Fruit fly (Drosophila melanogaster) whole organism, embryonic: ENCODE data around the gene Ptp36E.
A peak's percentile ranks its signal among the peaks of the same experiment; 100 is the strongest.

ENCODE experiments used
- B-H1 ChIP-seq: fragments of 200-800 bp; sonication (Bioruptor generic); IDR thresholded peaks from 3 replicates; pipeline ENCODE4 v1.3.6; 2022; ENCODE audit warnings: missing biosample characterization, missing genetic modification characterization
- Bdp1 ChIP-seq: fragments of 200-800 bp; sonication (Bioruptor generic); optimal IDR thresholded peaks from 3 replicates; lab custom pipeline; 2016; ENCODE audit warnings: missing biosample characterization, missing genetic modification characterization
- CG10274 ChIP-seq: fragments of 200-800 bp; sonication (Bioruptor generic); optimal IDR thresholded peaks from 3 replicates; lab custom pipeline; 2017; ENCODE audit warnings: missing biosample characterization, mild to moderate bottlenecking, missing genetic modification characterization
- CG11085 ChIP-seq: fragments of 200-800 bp; sonication (Bioruptor generic); IDR thresholded peaks from 2 replicates; pipeline ENCODE4 v1.3.6; 2022; ENCODE audit warnings: missing biosample characterization, missing genetic modification characterization
- CG11504 ChIP-seq: fragments of 200-800 bp; sonication (Bioruptor generic); optimal IDR thresholded peaks from 3 replicates; lab custom pipeline; 2019; ENCODE audit warnings: missing biosample characterization, mild to moderate bottlenecking, missing genetic modification characterization, moderate library complexity
- CG14441 ChIP-seq: fragments of 200-800 bp; sonication (Bioruptor generic); IDR thresholded peaks from 2 replicates; pipeline ENCODE4 v1.3.6; 2022; ENCODE audit warnings: missing biosample characterization, missing genetic modification characterization
- CG15479 ChIP-seq: fragments of 200-800 bp; sonication (Bioruptor generic); optimal IDR thresholded peaks from 3 replicates; lab custom pipeline; 2019; ENCODE audit warnings: missing biosample characterization, mild to moderate bottlenecking, missing genetic modification characterization, moderate library complexity
- CG15514 ChIP-seq: fragments of 200-800 bp; sonication (Bioruptor generic); optimal IDR thresholded peaks from 3 replicates; lab custom pipeline; 2017; ENCODE audit warnings: missing biosample characterization, missing genetic modification characterization, mild to moderate bottlenecking, moderate library complexity, missing genetic modification reagents
- CG2129 ChIP-seq: fragments of 200-800 bp; sonication (Bioruptor generic); IDR thresholded peaks from 2 replicates; pipeline ENCODE4 v1.3.6; 2022; ENCODE audit warnings: missing biosample characterization, missing genetic modification characterization; ENCODE audit not compliant: partially characterized antibody
- CG2199 ChIP-seq: fragments of 200-800 bp; sonication (Bioruptor generic); IDR thresholded peaks from 3 replicates; pipeline ENCODE4 v1.3.6; 2022; ENCODE audit warnings: missing biosample characterization, missing genetic modification characterization
- CG2678 ChIP-seq: fragments of 200-800 bp; sonication (Bioruptor generic); optimal IDR thresholded peaks from 3 replicates; lab custom pipeline; 2019; ENCODE audit warnings: missing biosample characterization, mild to moderate bottlenecking, missing genetic modification characterization, moderate library complexity
- CG2875 ChIP-seq: fragments of 200-800 bp; sonication (Bioruptor generic); optimal IDR thresholded peaks from 2 replicates; lab custom pipeline; 2017; ENCODE audit warnings: missing biosample characterization, mild to moderate bottlenecking, missing genetic modification characterization, missing genetic modification reagents
- CG31441 ChIP-seq: fragments of 200-800 bp; sonication (Bioruptor generic); IDR thresholded peaks from 2 replicates; pipeline ENCODE4 v1.3.6; 2022; ENCODE audit warnings: missing biosample characterization, missing genetic modification characterization
- CG33213 ChIP-seq: fragments of 200-800 bp; sonication (Bioruptor generic); optimal IDR thresholded peaks from 3 replicates; lab custom pipeline; 2016; ENCODE audit warnings: missing biosample characterization, missing genetic modification characterization
- CG4707 ChIP-seq: fragments of 200-800 bp; sonication (Bioruptor generic); optimal IDR thresholded peaks from 2 replicates; lab custom pipeline; 2018; ENCODE audit warnings: missing biosample characterization, mild to moderate bottlenecking, missing genetic modification characterization, moderate library complexity
- CG7372 ChIP-seq: fragments of 200-800 bp; sonication (Bioruptor generic); IDR thresholded peaks from 2 replicates; pipeline ENCODE4 v1.3.6; 2022; ENCODE audit warnings: missing biosample characterization, missing genetic modification characterization
- CG9215 ChIP-seq: fragments of 200-800 bp; sonication (Bioruptor generic); IDR thresholded peaks from 2 replicates; pipeline ENCODE4 v1.3.6; 2022; ENCODE audit warnings: missing biosample characterization, missing genetic modification characterization
- D19A ChIP-seq: fragments of 200-800 bp; optimal IDR thresholded peaks from 3 replicates; lab custom pipeline; 2019; ENCODE audit warnings: missing biosample characterization, mild to moderate bottlenecking, missing genetic modification characterization, moderate library complexity
- Deaf1 ChIP-seq: fragments of 200-800 bp; optimal IDR thresholded peaks from 3 replicates; lab custom pipeline; 2019; ENCODE audit warnings: missing biosample characterization, mild to moderate bottlenecking, missing genetic modification characterization, moderate library complexity
- Dll ChIP-seq: fragments of 200-800 bp; sonication (Bioruptor generic); IDR thresholded peaks from 4 replicates; pipeline ENCODE4 v1.3.6; 2022; ENCODE audit warnings: missing biosample characterization, missing genetic modification characterization; ENCODE audit not compliant: partially characterized antibody
- Ets65A ChIP-seq: fragments of 200-800 bp; sonication (Bioruptor generic); peaks from one replicate; lab custom pipeline; 2016; ENCODE audit warnings: missing biosample characterization, missing genetic modification characterization
- Jarid2 ChIP-seq: fragments of 200-800 bp; sonication (Bioruptor generic); optimal IDR thresholded peaks from 3 replicates; lab custom pipeline; 2017; ENCODE audit warnings: mild to moderate bottlenecking, missing biosample characterization, missing genetic modification reagents, missing genetic modification characterization
- MBD-R2 ChIP-seq: fragments of 200-800 bp; sonication (Bioruptor generic); IDR thresholded peaks from 2 replicates; pipeline ENCODE4 v1.3.6; 2022; ENCODE audit warnings: missing biosample characterization, missing genetic modification characterization
- Med ChIP-seq: fragments of 200-800 bp; sonication (Bioruptor generic); peaks from one replicate; lab custom pipeline; 2016; ENCODE audit warnings: missing biosample characterization, missing genetic modification characterization, mild to moderate bottlenecking, inconsistent platforms, moderate library complexity
- Ptx1 ChIP-seq: fragments of 200-800 bp; sonication (Bioruptor generic); IDR thresholded peaks from 2 replicates; pipeline ENCODE4 v1.3.6; 2022; ENCODE audit warnings: missing biosample characterization, missing genetic modification characterization
- Stat92E ChIP-seq, 3 experiments: fragments of >200 bp in 2 of 3; fragments of 200-800 bp in 1 of 3; sonication (Bioruptor generic) in 1 of 3; optimal IDR thresholded peaks; 2 replicates each; lab custom pipeline; 2017 to 2019; ENCODE audit warnings: missing biosample characterization in 3 of 3, missing genetic modification characterization in 3 of 3, mild to moderate bottlenecking in 1 of 3, moderate library complexity in 1 of 3
- bcd ChIP-seq: fragments of 200-800 bp; sonication (Bioruptor generic); optimal IDR thresholded peaks from 2 replicates; lab custom pipeline; 2017; ENCODE audit warnings: missing biosample characterization, mild to moderate bottlenecking, missing genetic modification characterization
- bsh ChIP-seq, 2 experiments: fragments of 200-800 bp; sonication (Bioruptor generic); optimal IDR thresholded peaks; 2 replicates each; lab custom pipeline; 2017 to 2018; ENCODE audit warnings: mild to moderate bottlenecking in 2 of 2, missing biosample characterization in 2 of 2, missing genetic modification characterization in 2 of 2, moderate library complexity in 1 of 2
- dysf ChIP-seq: fragments of 200-800 bp; sonication (Bioruptor generic); IDR thresholded peaks from 3 replicates; pipeline ENCODE4 v1.3.6; 2022; ENCODE audit warnings: missing biosample characterization, missing genetic modification characterization
- exex ChIP-seq: fragments of 200-800 bp; sonication (Bioruptor generic); optimal IDR thresholded peaks from 4 replicates; lab custom pipeline; 2018; ENCODE audit warnings: missing biosample characterization, mild to moderate bottlenecking, missing genetic modification characterization, moderate library complexity
- gfzf ChIP-seq: fragments of 200-800 bp; sonication (Bioruptor generic); optimal IDR thresholded peaks from 2 replicates; lab custom pipeline; 2016; ENCODE audit warnings: missing biosample characterization, mild to moderate bottlenecking, missing genetic modification characterization, moderate library complexity
- gro ChIP-seq: fragments of 200-800 bp; sonication (Bioruptor generic); optimal IDR thresholded peaks from 2 replicates; lab custom pipeline; 2016; ENCODE audit warnings: missing biosample characterization, missing genetic modification characterization
- ind ChIP-seq: fragments of 200-800 bp; sonication (Bioruptor generic); optimal IDR thresholded peaks from 3 replicates; lab custom pipeline; 2016; ENCODE audit warnings: missing biosample characterization, missing genetic modification characterization
- jumu ChIP-seq: fragments of 200-800 bp; sonication (Bioruptor generic); optimal IDR thresholded peaks from 3 replicates; lab custom pipeline; 2016; ENCODE audit warnings: missing biosample characterization, missing genetic modification characterization
- lab ChIP-seq: fragments of 200-800 bp; sonication (Bioruptor generic); optimal IDR thresholded peaks from 3 replicates; lab custom pipeline; 2017; ENCODE audit warnings: missing biosample characterization, missing genetic modification characterization, mild to moderate bottlenecking, moderate library complexity, missing genetic modification reagents
- lbe ChIP-seq: fragments of 200-800 bp; sonication (Bioruptor generic); optimal IDR thresholded peaks from 2 replicates; lab custom pipeline; 2016; ENCODE audit warnings: missing biosample characterization, mild to moderate bottlenecking, missing genetic modification characterization
- nom ChIP-seq: fragments of 200-800 bp; sonication (Bioruptor generic); optimal IDR thresholded peaks from 2 replicates; lab custom pipeline; 2017; ENCODE audit warnings: missing biosample characterization, missing genetic modification characterization, mild to moderate bottlenecking, moderate library complexity, missing genetic modification reagents
- repo ChIP-seq: fragments of 200-800 bp; sonication (Bioruptor generic); optimal IDR thresholded peaks from 2 replicates; lab custom pipeline; 2016; ENCODE audit warnings: missing biosample characterization, missing genetic modification characterization
- sens ChIP-seq: fragments of 200-800 bp; sonication (Bioruptor generic); peaks from one replicate; lab custom pipeline; 2016; ENCODE audit warnings: missing biosample characterization, missing genetic modification characterization
- sens-2 ChIP-seq: fragments of 200-800 bp; sonication (Bioruptor generic); IDR thresholded peaks from 2 replicates; pipeline ENCODE4 v1.3.6; 2022; ENCODE audit warnings: missing biosample characterization, missing genetic modification characterization
- trh ChIP-seq: fragments of 200-800 bp; sonication (Bioruptor generic); optimal IDR thresholded peaks from 2 replicates; lab custom pipeline; 2016; ENCODE audit warnings: missing biosample characterization, missing genetic modification characterization
- vfl ChIP-seq: fragments of 200-800 bp; sonication (Bioruptor generic); optimal IDR thresholded peaks from 2 replicates; lab custom pipeline; 2016; ENCODE audit warnings: missing biosample characterization, missing genetic modification characterization
- vvl ChIP-seq: fragments of 200-800 bp; sonication (Bioruptor generic); IDR thresholded peaks from 2 replicates; pipeline ENCODE4 v1.3.6; 2022; ENCODE audit warnings: missing biosample characterization, missing genetic modification characterization
- zfh2 ChIP-seq: fragments of 200-800 bp; sonication (Bioruptor generic); optimal IDR thresholded peaks from 2 replicates; lab custom pipeline; 2016; ENCODE audit warnings: missing biosample characterization, missing genetic modification characterization

Gene Ptp36E

dm6 chr2L:18147511-18148072 lies 37.2 kb downstream of the Ptp36E start (continued):
- TF ChIP-seq Deaf1 (tag; lab: Kevin White, UChicago) (peak; percentile 31), CG15479 (GFP tag; lab: Kevin White, UChicago) (peak; percentile 32)

DNA sequence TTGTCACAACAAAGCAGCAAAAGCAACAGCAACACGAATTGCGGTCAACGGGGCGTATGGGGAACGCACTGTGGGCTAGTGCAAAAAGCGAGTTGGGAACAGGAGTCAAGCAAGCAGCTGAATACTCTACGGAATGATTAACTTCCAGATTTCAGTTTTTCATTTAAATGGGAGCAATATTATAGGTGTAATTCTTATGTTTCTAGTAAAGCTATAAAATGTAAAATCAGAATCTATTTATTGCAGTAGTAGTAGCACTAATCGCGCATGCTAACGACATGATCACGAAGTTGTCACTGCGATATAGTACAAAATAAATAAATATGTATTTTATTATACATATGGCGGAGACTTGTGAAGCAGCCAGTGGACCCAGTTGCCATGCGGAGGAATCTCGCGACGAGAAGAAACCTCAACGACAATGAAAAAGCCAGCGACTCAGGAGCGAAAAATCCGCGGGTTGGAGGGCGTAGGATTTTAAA lies 38.1 kb downstream of the Ptp36E start:
- TF ChIP-seq CG14441 (GFP tag; lab: Robert Waterston, UW) (0 out of 2 replicates have a peak, but pooled peaks have one; percentile 12), vvl (GFP tag; lab: Robert Waterston, UW) (peak; percentile 15; the same call in 1 of the 2 replicates), vfl (GFP tag; lab: Kevin White, UChicago) (peak; percentile 15), D19A (tag; lab: Kevin White, UChicago) (peak; percentile 65), CG2678 (tag; lab: Kevin White, UChicago) (peak; percentile 1), bsh (GFP tag; optimal IDR thresholded peaks at IDR 0.05; lab: Kevin White, UChicago) (peak in 1 of 2 experiments; percentile 60), CG9215 (GFP tag; lab: Robert Waterston, UW) (no peak), Med (GFP tag; lab: Kevin White, UChicago) (peak; percentile 59), CG31441 (GFP tag; lab: Robert Waterston, UW) (no peak), nom (peak; percentile 35), dysf (GFP tag; lab: Robert Waterston, UW) (0 out of 3 replicates have a peak, but pooled peaks have one; percentile 11), CG7372 (GFP tag; lab: Robert Waterston, UW) (peak; percentile 59; the same call in 1 of the 2 replicates), Bdp1 (GFP tag; lab: Kevin White, UChicago) (no peak), lbe (GFP tag; lab: Kevin White, UChicago) (peak; percentile 35), lab (GFP tag; lab: Kevin White, UChicago) (no peak), sens (GFP tag; lab: Kevin White, UChicago) (peak; percentile 57), Ets65A (GFP tag; lab: Kevin White, UChicago) (peak; percentile 27)
- TF ChIP-seq, all 482 proteins: peak for 13

DNA sequence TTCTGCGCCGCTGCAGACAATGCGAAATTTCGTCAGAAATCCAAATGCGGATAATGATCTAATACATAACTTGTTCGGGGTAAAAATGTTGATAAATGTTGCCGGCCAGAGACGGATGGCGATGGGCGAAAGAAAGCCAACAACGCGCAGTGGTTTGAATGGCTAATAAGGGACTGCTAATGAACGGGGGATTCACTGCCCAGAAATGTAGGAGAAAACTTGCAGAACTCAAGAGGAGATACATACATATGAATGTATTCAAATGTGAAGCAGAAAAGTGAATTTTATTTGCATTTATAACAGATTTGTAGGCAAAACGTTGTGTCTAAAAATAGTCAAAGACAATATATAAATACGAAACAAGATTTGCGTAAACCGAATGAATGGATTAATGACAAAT lies 39.0 kb downstream of the Ptp36E start:
- TF ChIP-seq vvl (GFP tag; lab: Robert Waterston, UW): peak; percentile 57
- TF ChIP-seq CG4707 (GFP tag; lab: Kevin White, UChicago): no peak
- no peak for TF ChIP-seq CG2875 (GFP tag; lab: Kevin White, UChicago)
- TF ChIP-seq Jarid2 (GFP tag; lab: Kevin White, UChicago): no peak
- no peak for TF ChIP-seq ind
- TF ChIP-seq CG2199 (GFP tag; lab: Robert Waterston, UW): no peak
- no peak for TF ChIP-seq MBD-R2 (GFP tag; lab: Robert Waterston, UW)
- no peak for TF ChIP-seq Stat92E (GFP tag; optimal IDR thresholded peaks at IDR 0.05; lab: Kevin White, UChicago)
- TF ChIP-seq sens-2: 0 out of 2 replicates have a peak, but pooled peaks have one; percentile 14

DNA sequence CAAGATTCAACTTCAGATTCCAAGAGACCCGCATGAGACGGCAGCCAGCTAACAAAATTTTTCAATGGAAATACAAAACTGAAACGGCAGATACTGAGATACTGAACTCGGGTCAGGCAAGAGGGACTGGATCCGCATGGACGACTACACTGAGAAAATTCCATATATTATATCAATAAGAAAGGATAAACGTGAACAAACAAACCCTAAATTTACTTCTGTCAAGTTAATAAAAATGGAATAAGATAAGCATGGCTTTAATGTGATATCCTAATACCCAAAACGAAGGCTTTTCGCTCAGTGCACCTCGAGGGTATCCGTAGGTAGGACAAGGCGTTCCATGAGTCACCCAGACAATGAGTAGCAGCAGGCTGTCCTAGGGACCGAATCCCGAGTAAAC lies 39.6 kb downstream of the Ptp36E start:
- TF ChIP-seq zfh2 (peak; percentile 71), Deaf1 (tag; lab: Kevin White, UChicago) (peak; percentile 35), repo (peak; percentile 83), Med (GFP tag; lab: Kevin White, UChicago) (peak; percentile 97), jumu (GFP tag; lab: Kevin White, UChicago) (peak; percentile 88), Ptx1 (GFP tag; lab: Robert Waterston, UW) (peak; percentile 81), CG11085 (GFP tag; lab: Robert Waterston, UW) (no peak; the same call in 1 of the 2 replicates), trh (GFP tag; lab: Kevin White, UChicago) (peak; percentile 64), CG15514 (peak; percentile 52), CG11504 (tag; lab: Kevin White, UChicago) (peak; percentile 84), Dll (GFP tag; lab: Robert Waterston, UW) (no peak), bcd (GFP tag; lab: Kevin White, UChicago) (peak; percentile 84), B-H1 (GFP tag; lab: Robert Waterston, UW) (peak; percentile 39; the same call in 1 of the 3 replicates), CG33213 (GFP tag; lab: Kevin White, UChicago) (peak; percentile 60), CG10274 (peak; percentile 63), exex (tag; lab: Kevin White, UChicago) (no peak), gfzf (GFP tag; lab: Kevin White, UChicago) (no peak), CG2129 (GFP tag; lab: Robert Waterston, UW) (no peak), gro (GFP tag; lab: Kevin White, UChicago) (peak; percentile 44)
